Fruit fly (Drosophila melanogaster) Kc167 (cell line): ENCODE measurements around the gene CG15764.

Experiments
- Myc ChIP-seq: fragments of >200 bp; optimal IDR thresholded peaks from 2 replicates; lab custom pipeline; 2017; ENCODE audit warnings: missing external identifiers
- Sin3A ChIP-seq: fragments of >200 bp; optimal IDR thresholded peaks from 2 replicates; lab custom pipeline; 2018; ENCODE audit warnings: missing external identifiers
- h ChIP-seq: fragments of >200 bp; optimal IDR thresholded peaks from 3 replicates; lab custom pipeline; 2018; ENCODE audit warnings: missing external identifiers
- insv ChIP-seq: fragments of >200 bp; optimal IDR thresholded peaks from 3 replicates; lab custom pipeline; 2018; ENCODE audit warnings: missing external identifiers
- psq ChIP-seq: fragments of >200 bp; optimal IDR thresholded peaks from 2 replicates; lab custom pipeline; 2017; ENCODE audit warnings: missing external identifiers
- ttk ChIP-seq: sonication (Bioruptor generic); optimal IDR thresholded peaks from 2 replicates; lab custom pipeline; 2017; ENCODE audit warnings: missing external identifiers

CG15764 gene

DNA sequence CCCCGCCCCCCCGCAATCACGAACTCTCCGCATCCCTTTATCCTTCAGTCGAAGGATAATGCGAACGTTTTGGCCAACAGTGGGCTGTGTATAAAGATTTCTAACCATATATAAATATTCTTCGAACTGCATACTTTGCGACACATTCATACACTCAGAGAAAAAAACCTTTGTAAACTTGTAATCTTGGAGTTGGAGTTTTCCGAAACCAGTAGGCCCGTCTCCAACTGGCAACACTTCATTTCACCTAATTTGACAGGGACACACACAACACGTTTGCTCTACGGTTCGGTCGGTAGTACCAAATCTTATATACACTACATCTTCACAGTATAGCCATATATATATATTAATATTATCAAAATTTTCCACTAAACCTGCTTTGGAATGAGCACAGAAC lies at the start of gene CG15764:
TSS of gene CG15764 (plus strand) at position 301 of the 400 bp plus-strand sequence.
- TF ChIP-seq Sin3A (no peak), ttk (lab: Kevin White, UChicago) (no peak), h (lab: Kevin White, UChicago) (no peak), Myc (lab: Kevin White, UChicago) (no peak), psq (lab: Kevin White, UChicago) (no peak), insv (lab: Kevin White, UChicago) (no peak)

DNA sequence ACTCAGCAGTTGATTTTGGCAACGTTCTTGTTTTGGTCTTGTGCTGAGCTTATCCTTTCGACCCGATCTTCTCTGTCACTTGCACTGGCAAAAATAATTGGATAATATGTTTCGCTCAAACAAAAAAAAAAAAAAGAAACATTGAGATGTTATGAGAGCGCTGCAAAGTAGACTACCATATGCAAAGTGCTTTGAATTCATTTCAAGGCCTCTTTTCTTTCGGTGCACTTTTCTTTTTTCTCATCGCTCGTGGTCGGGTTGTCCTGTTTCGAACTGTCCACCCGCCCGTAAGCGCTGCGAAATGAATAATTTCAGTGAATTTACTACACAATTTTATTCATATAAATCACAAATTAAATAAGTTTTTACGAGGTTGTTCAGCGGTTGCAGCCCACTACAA lies 48.9 kb upstream of the CG15764 start:
- no peak for TF ChIP-seq Sin3A
- TF ChIP-seq ttk (lab: Kevin White, UChicago): no peak
- TF ChIP-seq h (lab: Kevin White, UChicago): no peak
- no peak for TF ChIP-seq psq (lab: Kevin White, UChicago)
- no peak for TF ChIP-seq Myc (lab: Kevin White, UChicago)
- no peak for TF ChIP-seq insv (lab: Kevin White, UChicago)

dm6 chrX:5839737-5840136 lies 29.2 kb upstream of the CG15764 start:
- no peak for TF ChIP-seq psq (lab: Kevin White, UChicago)

DNA sequence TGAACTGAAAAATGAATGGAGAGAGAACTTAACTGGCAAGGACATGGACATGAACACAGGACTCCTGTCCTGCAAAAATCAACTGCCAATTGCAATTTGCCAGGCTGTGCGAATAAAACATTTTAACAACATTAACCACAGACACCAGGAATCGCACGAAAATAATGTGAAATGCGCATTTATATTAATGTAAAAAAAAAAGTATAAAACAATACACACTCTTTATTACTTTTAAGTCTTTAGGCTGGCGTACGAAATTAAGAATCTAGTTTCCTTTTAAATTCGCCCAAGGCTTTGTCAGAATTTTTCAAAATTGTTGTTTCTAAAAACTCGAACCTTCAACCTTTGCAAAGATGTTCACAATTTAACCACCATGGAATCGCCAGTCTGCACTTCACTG lies 23.9 kb upstream of the CG15764 start, which contains the start of gene CG12729:
TSS of gene CG12729 (plus strand) at position 301 of the 400 bp plus-strand sequence.
- no peak for TF ChIP-seq Sin3A
- no peak for TF ChIP-seq Myc (lab: Kevin White, UChicago)
- TF ChIP-seq h (lab: Kevin White, UChicago): no peak
- no peak for TF ChIP-seq psq (lab: Kevin White, UChicago)
- TF ChIP-seq insv (lab: Kevin White, UChicago): no peak
- no peak for TF ChIP-seq ttk (lab: Kevin White, UChicago)

DNA sequence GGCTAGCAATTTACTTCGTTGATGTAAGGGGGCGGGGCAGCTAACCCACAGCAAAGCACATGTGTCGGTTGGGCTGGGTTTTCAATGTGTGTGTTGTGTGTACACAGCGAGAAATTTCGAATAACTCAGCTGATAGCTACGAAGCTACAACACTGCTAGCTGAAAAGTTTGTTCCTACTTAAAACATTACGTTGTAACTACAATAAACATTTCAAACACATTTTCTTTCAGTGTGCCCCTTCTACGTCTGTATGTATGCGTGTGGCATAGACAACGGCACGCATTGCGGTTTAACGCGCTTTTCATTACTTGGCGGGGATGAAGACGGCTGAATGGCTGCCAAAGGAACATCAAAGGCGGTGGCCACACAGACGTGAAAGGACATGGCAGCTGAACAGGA lies 21.4 kb upstream of the CG15764 start:
- TF ChIP-seq Sin3A (no peak), Myc (lab: Kevin White, UChicago) (no peak), psq (lab: Kevin White, UChicago) (no peak), insv (lab: Kevin White, UChicago) (no peak), ttk (lab: Kevin White, UChicago) (no peak), h (lab: Kevin White, UChicago) (no peak)

dm6 chrX:5852677-5853076 lies 16.2 kb upstream of the CG15764 start:
- TF ChIP-seq ttk (lab: Kevin White, UChicago) (no peak), h (lab: Kevin White, UChicago) (no peak), Myc (lab: Kevin White, UChicago) (no peak), insv (lab: Kevin White, UChicago) (no peak), psq (lab: Kevin White, UChicago) (no peak), Sin3A (no peak)

DNA sequence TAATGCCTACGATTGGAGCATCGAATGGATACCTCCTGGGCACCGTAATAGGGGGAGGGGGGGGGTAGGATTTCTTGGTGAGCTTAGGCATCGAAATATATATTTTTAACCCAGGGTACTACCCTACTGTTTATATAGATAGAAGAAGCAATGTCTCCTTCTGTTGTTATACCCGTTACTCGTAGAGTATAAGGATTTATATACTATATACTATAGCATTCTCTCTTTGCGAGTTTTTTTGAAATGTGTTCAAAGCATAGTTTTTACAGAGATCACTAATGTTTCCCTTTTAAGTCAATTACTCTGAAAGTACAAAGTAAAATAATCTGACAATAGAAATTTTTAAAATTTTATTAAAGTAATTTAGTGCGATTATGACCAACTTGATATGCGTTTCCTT lies 15.4 kb upstream of the CG15764 start, which contains the start of gene CG43136:
TSS of gene CG43136 (plus strand) at position 301 of the 400 bp plus-strand sequence.
- TF ChIP-seq insv (lab: Kevin White, UChicago): no peak
- no peak for TF ChIP-seq psq (lab: Kevin White, UChicago)
- TF ChIP-seq ttk (lab: Kevin White, UChicago): no peak
- TF ChIP-seq Myc (lab: Kevin White, UChicago): no peak
- no peak for TF ChIP-seq Sin3A
- TF ChIP-seq h (lab: Kevin White, UChicago): no peak

dm6 chrX:5865051-5865450 lies 3.8 kb upstream of the CG15764 start, which contains the start of gene CG43137:
Gene CG43137, minus strand, starts transcription at chrX:5865151.
- TF ChIP-seq Sin3A: no peak
- no peak for TF ChIP-seq insv (lab: Kevin White, UChicago)
- no peak for TF ChIP-seq psq (lab: Kevin White, UChicago)
- TF ChIP-seq Myc (lab: Kevin White, UChicago): no peak
- TF ChIP-seq h (lab: Kevin White, UChicago): no peak
- no peak for TF ChIP-seq ttk (lab: Kevin White, UChicago)

- TF ChIP-seq Myc (lab: Kevin White, UChicago): no peak
- TF ChIP-seq psq (lab: Kevin White, UChicago): no peak
- no peak for TF ChIP-seq insv (lab: Kevin White, UChicago)
- TF ChIP-seq h (lab: Kevin White, UChicago): no peak
- no peak for TF ChIP-seq Sin3A
- TF ChIP-seq ttk (lab: Kevin White, UChicago): no peak
Measured at dm6 chrX:5866095-5866494, 2.8 kb upstream of the CG15764 start.

DNA sequence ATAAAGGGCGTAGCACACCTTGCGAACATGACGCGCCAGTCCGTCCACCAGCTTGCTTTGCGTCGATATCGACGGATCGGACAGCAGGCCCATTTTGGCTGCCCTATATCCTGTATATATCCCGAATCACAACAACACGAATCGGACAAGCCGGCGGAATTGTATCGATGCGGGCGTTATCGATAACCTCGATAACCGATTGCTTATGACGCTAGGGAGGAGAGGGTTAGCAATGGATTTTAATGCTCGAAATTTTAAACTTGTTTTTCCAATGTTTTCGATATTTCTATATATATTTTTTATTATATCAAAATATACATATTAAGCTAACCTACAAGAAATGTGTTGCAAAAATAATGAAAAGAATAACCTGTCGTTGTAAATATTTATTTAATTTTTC lies 4.3 kb downstream of the CG15764 start, which contains the start of gene GAA1:
TSS of gene GAA1 (minus strand) at position 194 of the 400 bp plus-strand sequence.
- TF ChIP-seq Sin3A (no peak), Myc (lab: Kevin White, UChicago) (no peak), insv (lab: Kevin White, UChicago) (no peak)

DNA sequence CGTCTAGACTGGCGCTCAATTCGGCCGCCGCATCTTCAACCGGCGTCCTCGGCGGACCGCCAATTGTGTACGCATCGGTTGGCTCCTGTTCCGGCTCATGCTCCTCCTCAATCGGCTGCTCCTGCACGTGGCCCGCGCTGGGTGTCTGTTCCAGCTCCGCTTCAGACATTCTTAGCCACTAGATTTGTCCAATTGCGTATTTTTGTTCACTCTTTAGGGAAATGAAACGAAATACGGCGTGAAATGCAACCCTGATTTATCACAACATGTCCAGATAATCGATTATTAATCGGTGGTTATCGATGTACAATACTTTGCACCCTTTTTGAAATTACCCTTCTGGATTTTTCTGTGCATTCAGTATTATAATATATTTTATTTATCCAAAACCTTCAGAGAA lies 7.7 kb downstream of the CG15764 start, which contains the start of gene mof:
TSS of gene mof (minus strand) at position 270 of the 400 bp plus-strand sequence.
- TF ChIP-seq psq (lab: Kevin White, UChicago): no peak
- no peak for TF ChIP-seq ttk (lab: Kevin White, UChicago)
- TF ChIP-seq h (lab: Kevin White, UChicago): no peak
- no peak for TF ChIP-seq insv (lab: Kevin White, UChicago)

dm6 chrX:5879543-5879943 lies 10.6 kb downstream of the CG15764 start, which contains the start of the genes Usp30 and CG16721:
Gene Usp30, minus strand, starts transcription at chrX:5879787.
Gene CG16721, plus strand, starts transcription at chrX:5879869.
- no peak for TF ChIP-seq h (lab: Kevin White, UChicago)
- peak; percentile 25 for TF ChIP-seq psq (lab: Kevin White, UChicago)
- TF ChIP-seq Sin3A: peak; percentile 4
- TF ChIP-seq Myc (lab: Kevin White, UChicago): no peak
- TF ChIP-seq insv (lab: Kevin White, UChicago): no peak
- no peak for TF ChIP-seq ttk (lab: Kevin White, UChicago)
